Fruit fly (Drosophila melanogaster): ENCODE measurements around the gene CG2816.

DNA sequence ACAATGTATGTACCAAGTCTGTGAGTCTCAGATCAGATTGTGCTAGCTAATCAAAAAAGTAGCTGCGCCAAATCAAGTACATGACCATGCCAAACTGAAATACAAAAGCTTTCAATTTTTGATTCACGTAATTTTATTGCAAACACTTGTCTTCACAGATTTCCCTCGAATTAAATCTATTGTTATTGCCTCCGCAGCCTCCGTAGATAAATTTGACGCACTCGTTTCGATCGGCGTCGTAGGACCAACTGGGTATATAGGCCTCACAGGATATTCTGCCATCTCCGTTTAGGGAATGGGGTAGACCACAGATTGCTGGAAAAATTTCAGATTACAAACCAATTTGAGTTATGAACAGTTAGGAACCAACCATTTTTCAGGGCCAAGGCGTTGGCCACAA lies 8.5 kb upstream of the CG2816 start, which contains the start of gene CG43165:
- TF ChIP-seq Sin3A (optimal IDR thresholded peaks at IDR 0.05) (no peak), Myc (optimal IDR thresholded peaks at IDR 0.05) (no peak)
